Worm (Caenorhabditis elegans) whole organism, L1 larva: Measurements from ENCODE around the gene odr-1.

Source experiments
- C16A3.4 ChIP-seq: fragments of 150-350 bp; optimal IDR thresholded peaks from 2 replicates; lab custom pipeline; 2014; ENCODE audit warnings: missing biosample characterization, missing genetic modification characterization
- F16B12.6 ChIP-seq: fragments of 150-350 bp; optimal IDR thresholded peaks from 2 replicates; lab custom pipeline; 2014; ENCODE audit warnings: missing biosample characterization, missing genetic modification characterization
- Y116A8C.19 ChIP-seq: sonication (generic microtip); optimal IDR thresholded peaks from 2 replicates; lab custom pipeline; 2016; ENCODE audit warnings: missing compliant biosample characterization, missing genetic modification characterization, borderline replicate concordance
- alr-1 ChIP-seq: fragments of 200-800 bp; sonication (Bioruptor generic); optimal IDR thresholded peaks from 2 replicates; lab custom pipeline; 2018; ENCODE audit warnings: borderline replicate concordance, mild to moderate bottlenecking, missing genetic modification characterization, missing compliant biosample characterization
- ama-1 ChIP-seq: fragments of 150-350 bp; optimal IDR thresholded peaks from 2 replicates; lab custom pipeline; 2014
- ceh-8 ChIP-seq: fragments of 200-800 bp; sonication (Bioruptor generic); optimal IDR thresholded peaks from 2 replicates; lab custom pipeline; 2018; ENCODE audit warnings: mild to moderate bottlenecking, missing genetic modification characterization, moderate library complexity, missing compliant biosample characterization
- ceh-82 ChIP-seq, 3 experiments: fragments of 150-350 bp in 1 of 3; sonication (generic microtip) in 2 of 3; optimal IDR thresholded peaks; 2 replicates each; lab custom pipeline; 2014 to 2017; ENCODE audit warnings: missing biosample characterization in 3 of 3, missing genetic modification characterization in 3 of 3
- ceh-88 ChIP-seq: fragments of 200-800 bp; sonication (Bioruptor generic); IDR thresholded peaks from 2 replicates; pipeline ENCODE4 v1.3.6; 2022; ENCODE audit warnings: missing genetic modification characterization, missing compliant biosample characterization
- ceh-90 ChIP-seq: sonication (generic microtip); optimal IDR thresholded peaks from 2 replicates; lab custom pipeline; 2016; ENCODE audit warnings: missing genetic modification characterization, missing compliant biosample characterization
- ces-1 ChIP-seq: fragments of 150-350 bp; optimal IDR thresholded peaks from 2 replicates; lab custom pipeline; 2014; ENCODE audit warnings: missing biosample characterization, missing genetic modification reagents, missing genetic modification characterization
- dpl-1 ChIP-seq, 3 experiments: fragments of 150-350 bp in 2 of 3; sonication (generic microtip) in 1 of 3; optimal IDR thresholded peaks; 2 replicates each; lab custom pipeline; 2014 to 2017; ENCODE audit warnings: missing biosample characterization in 3 of 3, missing genetic modification characterization in 3 of 3, missing genetic modification reagents in 3 of 3
- efl-1 ChIP-seq, 4 experiments: fragments of 150-350 bp; optimal IDR thresholded peaks in 3 of 4; peaks in 1 of 4; 1 replicate in 1 of 4; 2 replicates in 3 of 4; lab custom pipeline; 2014; ENCODE audit warnings: missing biosample characterization in 2 of 4, missing genetic modification characterization in 2 of 4, missing genetic modification reagents in 2 of 4
- egl-13 ChIP-seq: sonication (generic microtip); optimal IDR thresholded peaks from 2 replicates; lab custom pipeline; 2016; ENCODE audit warnings: missing genotype, missing genetic modification reagents, missing genetic modification characterization, missing compliant biosample characterization
- egl-27 ChIP-seq, 2 experiments: fragments of 150-350 bp in 1 of 2; sonication (generic microtip); optimal IDR thresholded peaks; 3 replicates each; lab custom pipeline; 2017 to 2018; ENCODE audit warnings: missing biosample characterization in 2 of 2, missing genetic modification characterization in 2 of 2, missing genetic modification reagents in 2 of 2
- elt-2 ChIP-seq: sonication (generic microtip); optimal IDR thresholded peaks from 2 replicates; lab custom pipeline; 2016; ENCODE audit warnings: missing genetic modification characterization, mild to moderate bottlenecking, inconsistent platforms, missing compliant biosample characterization, missing genetic modification reagents
- ets-5 ChIP-seq: fragments of 200-800 bp; sonication (Bioruptor generic); IDR thresholded peaks from 2 replicates; pipeline ENCODE4 v1.3.6; 2022; ENCODE audit warnings: missing genetic modification characterization, missing compliant biosample characterization
- fkh-4 ChIP-seq: sonication (generic microtip); optimal IDR thresholded peaks from 2 replicates; lab custom pipeline; 2016; ENCODE audit warnings: missing compliant biosample characterization, missing genetic modification characterization, borderline replicate concordance
- fkh-8 ChIP-seq: sonication (generic microtip); optimal IDR thresholded peaks from 2 replicates; lab custom pipeline; 2016; ENCODE audit warnings: mild to moderate bottlenecking, missing genetic modification characterization, missing compliant biosample characterization
- hlh-17 ChIP-seq: fragments of 200-800 bp; sonication (Bioruptor generic); optimal IDR thresholded peaks from 2 replicates; lab custom pipeline; 2018; ENCODE audit warnings: missing genetic modification characterization, mild to moderate bottlenecking, missing compliant biosample characterization, moderate library complexity, borderline replicate concordance
- hlh-4 ChIP-seq: sonication (generic microtip); optimal IDR thresholded peaks from 2 replicates; lab custom pipeline; 2016; ENCODE audit warnings: mild to moderate bottlenecking, missing genetic modification characterization, missing compliant biosample characterization
- hpl-2 ChIP-seq: fragments of 150-350 bp; optimal IDR thresholded peaks from 2 replicates; lab custom pipeline; 2014; ENCODE audit warnings: missing biosample characterization, missing genetic modification reagents, missing genetic modification characterization
- irx-1 ChIP-seq: sonication (generic microtip); optimal IDR thresholded peaks from 2 replicates; lab custom pipeline; 2016; ENCODE audit warnings: missing genetic modification characterization, missing compliant biosample characterization
- isw-1 ChIP-seq: fragments of 200-800 bp; sonication (Bioruptor generic); IDR thresholded peaks from 2 replicates; pipeline ENCODE4 v1.3.6; 2022; ENCODE audit warnings: missing genetic modification characterization, missing compliant biosample characterization
- lin-14 ChIP-seq: fragments of 200-800 bp; sonication (Bioruptor generic); optimal IDR thresholded peaks from 2 replicates; lab custom pipeline; 2018; ENCODE audit warnings: mild to moderate bottlenecking, missing genetic modification characterization, moderate library complexity, missing compliant biosample characterization
- lin-15B ChIP-seq: fragments of 150-350 bp; sonication (generic microtip); optimal IDR thresholded peaks from 3 replicates; lab custom pipeline; 2014; ENCODE audit warnings: missing biosample characterization, missing genetic modification characterization
- lin-35 ChIP-seq, 2 experiments: fragments of 150-350 bp; optimal IDR thresholded peaks; 2 replicates each; lab custom pipeline; 2014; ENCODE audit warnings: missing biosample characterization in 2 of 2, missing genetic modification characterization in 2 of 2, missing genetic modification reagents in 2 of 2
- lin-39 ChIP-seq: fragments of 150-350 bp; optimal IDR thresholded peaks from 2 replicates; lab custom pipeline; 2014; ENCODE audit warnings: missing biosample characterization, missing genetic modification reagents, missing genetic modification characterization
- lir-3 ChIP-seq: sonication (generic microtip); optimal IDR thresholded peaks from 2 replicates; lab custom pipeline; 2016; ENCODE audit warnings: mild to moderate bottlenecking, missing genetic modification characterization, moderate library complexity, missing compliant biosample characterization; ENCODE audit not compliant: poor library complexity
- mdl-1 ChIP-seq, 2 experiments: fragments of 150-350 bp; optimal IDR thresholded peaks; 2 replicates each; lab custom pipeline; 2014 to 2017; ENCODE audit warnings: missing biosample characterization in 2 of 2, missing genetic modification characterization in 2 of 2, inconsistent platforms in 1 of 2
- mef-2 ChIP-seq: fragments of 150-350 bp; optimal IDR thresholded peaks from 2 replicates; lab custom pipeline; 2014; ENCODE audit warnings: missing biosample characterization, missing genetic modification characterization
- mep-1 ChIP-seq: fragments of 150-350 bp; optimal IDR thresholded peaks from 2 replicates; lab custom pipeline; 2014; ENCODE audit warnings: missing biosample characterization, missing genetic modification characterization
- nhr-47 ChIP-seq: sonication (generic microtip); optimal IDR thresholded peaks from 2 replicates; lab custom pipeline; 2016; ENCODE audit warnings: mild to moderate bottlenecking, missing genetic modification characterization, moderate library complexity, missing compliant biosample characterization
- nhr-76 ChIP-seq: sonication (generic microtip); optimal IDR thresholded peaks from 2 replicates; lab custom pipeline; 2017; ENCODE audit warnings: missing biosample characterization, missing genetic modification characterization
- nhr-85 ChIP-seq: sonication (generic microtip); peaks from one replicate; lab custom pipeline; 2016; ENCODE audit warnings: missing genetic modification characterization, inconsistent platforms, missing compliant biosample characterization
- rnt-1 ChIP-seq: sonication (generic microtip); optimal IDR thresholded peaks from 2 replicates; lab custom pipeline; 2016; ENCODE audit warnings: mild to moderate bottlenecking, missing genetic modification characterization, moderate library complexity, missing compliant biosample characterization
- skn-1 ChIP-seq: fragments of 150-350 bp; optimal IDR thresholded peaks from 2 replicates; lab custom pipeline; 2014; ENCODE audit warnings: missing biosample characterization, missing genetic modification characterization
- snpc-4 ChIP-seq: fragments of 150-350 bp; optimal IDR thresholded peaks from 2 replicates; lab custom pipeline; 2014; ENCODE audit warnings: missing biosample characterization, missing genetic modification characterization
- sox-4 ChIP-seq: sonication (generic microtip); optimal IDR thresholded peaks from 2 replicates; lab custom pipeline; 2016; ENCODE audit warnings: missing genetic modification characterization, missing compliant biosample characterization
- sup-37 ChIP-seq: fragments of 200-800 bp; sonication (Bioruptor generic); optimal IDR thresholded peaks from 2 replicates; lab custom pipeline; 2018; ENCODE audit warnings: mild to moderate bottlenecking, missing genetic modification characterization, missing compliant biosample characterization
- tbx-2 ChIP-seq: sonication (generic microtip); optimal IDR thresholded peaks from 2 replicates; lab custom pipeline; 2016; ENCODE audit warnings: missing genetic modification characterization, missing compliant biosample characterization
- tlp-1 ChIP-seq: fragments of 150-350 bp; optimal IDR thresholded peaks from 2 replicates; lab custom pipeline; 2014; ENCODE audit warnings: missing biosample characterization, missing genetic modification characterization
- unc-30 ChIP-seq: sonication (generic microtip); optimal IDR thresholded peaks from 2 replicates; lab custom pipeline; 2017; ENCODE audit warnings: missing biosample characterization, missing genetic modification characterization
- unc-62 ChIP-seq: fragments of 150-350 bp; optimal IDR thresholded peaks from 2 replicates; lab custom pipeline; 2014; ENCODE audit warnings: missing biosample characterization, missing genetic modification reagents, missing genetic modification characterization
- unc-86 ChIP-seq: sonication (generic microtip); optimal IDR thresholded peaks from 2 replicates; lab custom pipeline; 2016; ENCODE audit warnings: missing genetic modification characterization, missing compliant biosample characterization
- unc-98 ChIP-seq: fragments of 200-800 bp; sonication (Bioruptor generic); IDR thresholded peaks from 2 replicates; pipeline ENCODE4 v1.3.6; 2022; ENCODE audit warnings: missing genetic modification characterization, missing compliant biosample characterization
- vab-15 ChIP-seq: sonication (generic microtip); optimal IDR thresholded peaks from 2 replicates; lab custom pipeline; 2017; ENCODE audit warnings: missing genotype, mild to moderate bottlenecking, missing genetic modification characterization, missing compliant biosample characterization
- xbp-1 ChIP-seq: sonication (generic microtip); optimal IDR thresholded peaks from 2 replicates; lab custom pipeline; 2016; ENCODE audit warnings: missing genetic modification characterization, missing compliant biosample characterization
- ztf-11 ChIP-seq, 2 experiments: sonication (generic microtip); optimal IDR thresholded peaks; 2 replicates each; lab custom pipeline; 2016 to 2017; ENCODE audit warnings: missing genetic modification characterization in 2 of 2, missing biosample characterization in 1 of 2, missing compliant biosample characterization in 1 of 2

odr-1 gene

DNA sequence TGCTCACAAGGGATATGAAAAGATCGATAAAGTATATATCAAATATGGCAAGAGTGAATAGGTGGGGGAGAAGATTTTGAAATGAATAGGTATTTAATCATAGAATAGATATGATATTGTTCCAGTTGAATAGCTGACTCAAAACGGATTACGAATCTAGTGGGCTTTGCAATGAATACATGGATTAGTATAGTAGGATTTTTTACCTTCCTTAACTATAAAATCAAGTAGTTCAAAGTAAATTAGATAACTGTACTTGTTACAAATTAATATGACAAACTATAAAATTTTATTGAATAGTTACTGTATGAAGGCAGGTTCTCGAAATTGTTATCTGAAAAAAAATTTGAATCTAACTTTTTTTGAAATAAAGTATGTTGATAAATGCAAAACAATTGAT is at the start of gene odr-1:
odr-1 (minus strand) TSS at position 101 of the 400 bp plus-strand sequence.
- TF ChIP-seq dpl-1 (GFP tag; optimal IDR thresholded peaks at IDR 0.05; lab: Kevin White, UChicago) (no peak), unc-98 (no peak), egl-27 (tag; optimal IDR thresholded peaks at IDR 0.05; lab: Kevin White, UChicago) (no peak), efl-1 (optimal IDR thresholded peaks at IDR 0.05; lab: Kevin White, UChicago) (no peak), efl-1 (GFP tag; optimal IDR thresholded peaks at IDR 0.05 in 1 of 2; lab: Kevin White, UChicago) (peak in 1 of 2 experiments; percentile 56), mef-2 (no peak)

DNA sequence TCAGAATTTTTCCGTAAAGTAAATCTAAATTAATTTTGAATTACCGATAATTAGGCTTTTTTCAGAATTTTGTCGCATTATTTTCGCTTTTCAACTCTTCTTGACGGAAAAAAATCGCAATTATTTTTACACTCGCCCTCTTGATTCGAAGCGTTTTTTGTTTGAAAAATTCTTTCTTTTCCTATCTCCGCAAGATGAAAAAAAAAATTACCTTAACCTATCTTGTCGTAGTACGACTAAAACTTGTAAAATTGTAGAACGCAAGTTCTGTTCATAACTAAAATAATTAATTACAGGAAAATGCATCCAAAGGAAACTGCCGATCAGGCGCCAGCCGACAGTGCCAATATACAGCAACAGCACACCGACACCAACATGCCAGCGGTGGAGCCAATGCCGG is 49.3 kb upstream of the odr-1 start, which contains the start of gene F54B11.7:
F54B11.7 (plus strand) TSS at position 301 of the 400 bp plus-strand sequence.
- TF ChIP-seq mep-1 (no peak), elt-2 (tag; lab: Kevin White, UChicago) (no peak), snpc-4 (tag; lab: Kevin White, UChicago) (no peak), skn-1 (tag; lab: Kevin White, UChicago) (no peak), hlh-4 (tag; lab: Kevin White, UChicago) (no peak), irx-1 (tag; lab: Kevin White, UChicago) (no peak), vab-15 (tag; lab: Kevin White, UChicago) (no peak), unc-62 (GFP tag; lab: Kevin White, UChicago) (no peak)

DNA sequence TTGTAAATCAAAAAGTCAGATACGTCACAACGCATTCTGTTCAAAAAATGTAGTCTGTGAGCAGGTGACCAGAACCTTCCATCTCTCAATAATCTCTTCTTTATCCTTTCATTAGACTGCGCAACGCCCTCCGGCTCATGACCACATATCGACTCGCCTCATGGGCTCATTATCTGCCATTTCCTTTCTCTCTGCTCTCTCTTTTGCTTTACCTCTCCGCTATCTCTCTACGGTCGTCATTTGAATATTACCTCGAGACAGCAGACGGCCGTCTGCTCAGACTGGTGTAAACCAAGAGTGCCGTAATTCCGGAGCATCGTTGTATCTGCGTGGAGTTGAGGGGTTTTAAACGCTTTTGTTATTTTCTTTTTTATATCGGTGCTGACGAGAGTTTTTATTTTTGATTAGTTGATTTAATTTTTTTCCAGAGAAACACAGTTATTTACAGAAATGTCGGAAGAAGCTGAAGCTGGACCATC is 47.3 kb upstream of the odr-1 start, which contains the start of gene bra-1:
bra-1 (plus strand) TSS at position 429 of the 479 bp plus-strand sequence.
- TF ChIP-seq unc-30 (no peak), ama-1 (lab: Kevin White, UChicago) (no peak), F16B12.6 (tag; lab: Kevin White, UChicago) (no peak), ceh-8 (peak; percentile 46), lin-15B (peak; percentile 12), sox-4 (tag; lab: Kevin White, UChicago) (peak; percentile 68), alr-1 (tag; lab: Kevin White, UChicago) (no peak), Y116A8C.19 (tag; lab: Kevin White, UChicago) (no peak), hlh-4 (tag; lab: Kevin White, UChicago) (no peak), unc-86 (tag; lab: Kevin White, UChicago) (peak; percentile 75), mdl-1 (tag; optimal IDR thresholded peaks at IDR 0.05; lab: Kevin White, UChicago) (no peak), hpl-2 (GFP tag; lab: Kevin White, UChicago) (no peak), ceh-82 (tag; optimal IDR thresholded peaks at IDR 0.05; lab: Kevin White, UChicago) (peak in 1 of 3 experiments; percentile 68), egl-27 (tag; optimal IDR thresholded peaks at IDR 0.05; lab: Kevin White, UChicago) (no peak), tbx-2 (tag; lab: Kevin White, UChicago) (peak; percentile 69), sup-37 (GFP tag; lab: Kevin White, UChicago) (no peak), rnt-1 (peak; percentile 12), ces-1 (GFP tag; lab: Kevin White, UChicago) (no peak), ets-5 (no peak), xbp-1 (peak; percentile 59), C16A3.4 (tag; lab: Kevin White, UChicago) (peak; percentile 52), ceh-88 (GFP tag; lab: Robert Waterston, UW) (peak; percentile 9; the same call in 1 of the 2 replicates), egl-13 (tag; lab: Kevin White, UChicago) (peak; percentile 86), isw-1 (peak; percentile 32), lin-14 (GFP tag; lab: Kevin White, UChicago) (peak; percentile 84), lin-35 (GFP tag; optimal IDR thresholded peaks at IDR 0.05; lab: Kevin White, UChicago) (peak; percentile 47 to 52), lin-39 (tag; lab: Kevin White, UChicago) (no peak), nhr-85 (tag; lab: Kevin White, UChicago) (no peak), hlh-17 (GFP tag; lab: Kevin White, UChicago) (no peak), ceh-90 (no peak), ztf-11 (tag; optimal IDR thresholded peaks at IDR 0.05; lab: Kevin White, UChicago) (peak in 1 of 2 experiments; percentile 42), tlp-1 (no peak), fkh-4 (tag; lab: Kevin White, UChicago) (peak; percentile 10), nhr-47 (peak; percentile 86), lir-3 (tag; lab: Kevin White, UChicago) (no peak), unc-98 (no peak), fkh-8 (tag; lab: Kevin White, UChicago) (peak; percentile 94), nhr-76 (tag; lab: Kevin White, UChicago) (no peak)
